Worm (Caenorhabditis elegans) whole organism, early embryonic: Measurements from ENCODE around the gene R31.2.

Experiments used
- F13C5.2 ChIP-seq: sonication (generic microtip); optimal IDR thresholded peaks from 2 replicates; lab custom pipeline; 2017; ENCODE audit warnings: mild to moderate bottlenecking, missing genetic modification characterization, inconsistent platforms, missing compliant biosample characterization
- ama-1 ChIP-seq: fragments of 150-350 bp; optimal IDR thresholded peaks from 2 replicates; lab custom pipeline; 2014
- ceh-13 ChIP-seq: fragments of 200-800 bp; sonication (Bioruptor generic); optimal IDR thresholded peaks from 2 replicates; lab custom pipeline; 2018; ENCODE audit warnings: mild to moderate bottlenecking, missing genetic modification characterization, missing compliant biosample characterization
- ceh-36 ChIP-seq: sonication (generic microtip); optimal IDR thresholded peaks from 2 replicates; lab custom pipeline; 2016; ENCODE audit warnings: missing genetic modification characterization, inconsistent platforms, missing compliant biosample characterization
- ets-7 ChIP-seq: sonication (generic microtip); optimal IDR thresholded peaks from 2 replicates; lab custom pipeline; 2016; ENCODE audit warnings: missing genotype, missing genetic modification characterization, missing compliant biosample characterization
- flt-1 ChIP-seq: fragments of 200-800 bp; sonication (Bioruptor generic); IDR thresholded peaks from 2 replicates; pipeline ENCODE4 v1.3.6; 2022; ENCODE audit warnings: missing genetic modification characterization, missing compliant biosample characterization
- hmbx-1 ChIP-seq: sonication (generic microtip); optimal IDR thresholded peaks from 2 replicates; lab custom pipeline; 2016; ENCODE audit warnings: mild to moderate bottlenecking, missing genetic modification characterization, missing compliant biosample characterization
- hnd-1 ChIP-seq: sonication (generic microtip); optimal IDR thresholded peaks from 2 replicates; lab custom pipeline; 2016; ENCODE audit warnings: missing genetic modification characterization, missing compliant biosample characterization
- tbx-37 ChIP-seq: fragments of 200-800 bp; sonication (Bioruptor generic); conservative IDR thresholded peaks from 2 replicates; pipeline ENCODE4 v1.3.6; 2022; ENCODE audit warnings: missing genetic modification reagents, missing genetic modification characterization, missing compliant biosample characterization

- TF ChIP-seq ets-7 (tag; lab: Kevin White, UChicago), result no peak
- no peak for TF ChIP-seq hmbx-1 (tag; lab: Kevin White, UChicago)
- TF ChIP-seq ceh-36 (tag; lab: Kevin White, UChicago), result no peak
- no peak for TF ChIP-seq ceh-13
- TF ChIP-seq tbx-37, result no peak
- TF ChIP-seq ama-1 (lab: Kevin White, UChicago), result no peak
- no peak for TF ChIP-seq hnd-1 (tag; lab: Kevin White, UChicago)
- no peak for TF ChIP-seq flt-1 (GFP tag; lab: Robert Waterston, UW)
- TF ChIP-seq F13C5.2 (tag; lab: Kevin White, UChicago), result no peak
Observed at ce11 chrV:11889115-11889935, 28.0 kb upstream of the R31.2 start.
